Fruit fly (Drosophila melanogaster) whole organism, embryonic: ENCODE measurements around the gene osp.

ENCODE experiments used
- CG3281 ChIP-seq: fragments of 200-800 bp; sonication (Bioruptor generic); optimal IDR thresholded peaks from 3 replicates; lab custom pipeline; 2017; ENCODE audit warnings: missing biosample characterization, mild to moderate bottlenecking, missing genetic modification characterization
- CG6654 ChIP-seq: fragments of 200-800 bp; sonication (Bioruptor generic); optimal IDR thresholded peaks from 2 replicates; lab custom pipeline; 2017; ENCODE audit warnings: missing biosample characterization, mild to moderate bottlenecking, missing genetic modification characterization
- CG8089 ChIP-seq: fragments of 200-800 bp; sonication (Bioruptor generic); optimal IDR thresholded peaks from 3 replicates; lab custom pipeline; 2016; ENCODE audit warnings: missing biosample characterization, missing genetic modification characterization
- croc ChIP-seq: fragments of 200-800 bp; sonication (Bioruptor generic); conservative IDR thresholded peaks from 3 replicates; pipeline ENCODE4 v1.3.6; 2022; ENCODE audit warnings: missing biosample characterization, missing genetic modification characterization
- gsb ChIP-seq: fragments of 200-800 bp; sonication (Bioruptor generic); IDR thresholded peaks from 2 replicates; pipeline ENCODE4 v1.3.6; 2022; ENCODE audit warnings: missing biosample characterization, missing genetic modification characterization
- tll ChIP-seq, 2 experiments: fragments of 200-800 bp in 1 of 2; fragments of >200 bp in 1 of 2; sonication (Bioruptor generic) in 1 of 2; optimal IDR thresholded peaks; 2 replicates each; lab custom pipeline; 2017 to 2019; ENCODE audit warnings: missing biosample characterization in 2 of 2, missing genetic modification characterization in 2 of 2, mild to moderate bottlenecking in 1 of 2, moderate library complexity in 1 of 2

DNA sequence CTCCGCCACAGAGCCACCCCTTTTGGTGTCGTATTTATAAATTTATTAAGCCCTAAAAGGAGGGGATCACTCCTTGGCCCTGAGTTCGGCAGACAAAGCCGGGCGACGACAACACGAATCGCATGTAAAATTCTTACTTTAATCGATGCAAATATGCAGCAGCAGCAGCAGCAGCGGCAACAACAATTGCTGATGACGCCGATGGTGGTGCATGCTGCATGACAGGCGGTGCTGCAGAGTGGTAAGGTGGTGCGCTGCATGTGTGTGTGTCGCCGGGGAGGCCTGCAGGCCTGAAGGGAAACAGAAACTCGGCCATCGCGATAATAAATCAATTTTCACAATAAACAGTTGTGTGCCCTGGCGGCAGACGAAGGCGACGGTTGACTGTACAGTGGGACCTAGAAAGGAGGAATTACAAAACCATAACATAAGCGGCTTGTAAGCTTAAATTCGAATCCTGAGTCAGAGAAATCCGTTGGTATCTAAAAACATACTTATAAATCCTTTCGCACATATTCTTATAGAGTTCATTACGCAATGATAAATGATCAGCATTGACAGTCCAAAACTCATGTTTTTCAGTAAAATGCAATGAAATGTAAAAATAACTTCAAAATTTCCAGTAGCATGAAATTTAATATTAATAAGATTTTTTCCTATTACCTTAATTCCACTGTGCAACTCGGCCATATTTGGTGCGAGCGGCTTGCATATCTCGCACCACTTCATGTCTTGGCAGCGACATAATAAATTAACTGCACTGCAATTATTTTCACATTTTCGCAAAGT is 117.3 kb downstream of the osp start:
- no peak for TF ChIP-seq tll (GFP tag; optimal IDR thresholded peaks at IDR 0.05; lab: Kevin White, UChicago)
- no peak for TF ChIP-seq CG6654 (GFP tag; lab: Kevin White, UChicago)
- no peak for TF ChIP-seq CG8089 (GFP tag; lab: Kevin White, UChicago)
- TF ChIP-seq gsb (GFP tag; lab: Robert Waterston, UW), result no peak
- TF ChIP-seq CG3281, result no peak
- no peak for TF ChIP-seq croc (GFP tag; lab: Robert Waterston, UW)
